Fruit fly (Drosophila melanogaster) whole organism, wandering third instar larva: ENCODE measurements around the gene CG15544.

Experiments used
- Abd-B ChIP-seq: fragments of >200 bp; optimal IDR thresholded peaks from 2 replicates; lab custom pipeline; 2017; ENCODE audit warnings: missing biosample characterization, missing genetic modification characterization
- CG32264 ChIP-seq: fragments of 200-800 bp; sonication (Bioruptor generic); optimal IDR thresholded peaks from 2 replicates; lab custom pipeline; 2016; ENCODE audit warnings: missing biosample characterization, missing genetic modification characterization
- CG9705 ChIP-seq: fragments of 200-800 bp; sonication (Bioruptor generic); optimal IDR thresholded peaks from 2 replicates; lab custom pipeline; 2018; ENCODE audit warnings: missing biosample characterization, mild to moderate bottlenecking, missing genetic modification characterization
- CrebA ChIP-seq: fragments of 200-800 bp; sonication (Bioruptor generic); optimal IDR thresholded peaks from 2 replicates; lab custom pipeline; 2016; ENCODE audit warnings: missing biosample characterization, mild to moderate bottlenecking, missing genetic modification characterization, borderline replicate concordance
- Dfd ChIP-seq: fragments of >200 bp; optimal IDR thresholded peaks from 2 replicates; lab custom pipeline; 2017; ENCODE audit warnings: missing biosample characterization, missing genetic modification characterization
- Dif ChIP-seq: fragments of 200-275, 200-300 bp; sonication (Bioruptor generic); optimal IDR thresholded peaks from 2 replicates; lab custom pipeline; 2018; ENCODE audit warnings: missing biosample characterization, missing genetic modification characterization; ENCODE audit not compliant: partially characterized antibody
- GATAd ChIP-seq: sonication (Bioruptor generic); optimal IDR thresholded peaks from 2 replicates; lab custom pipeline; 2016; ENCODE audit warnings: missing biosample characterization, missing genetic modification characterization
- HLH106 ChIP-seq: fragments of 200-800 bp; optimal IDR thresholded peaks from 3 replicates; lab custom pipeline; 2019; ENCODE audit warnings: missing biosample characterization, mild to moderate bottlenecking, missing genetic modification characterization, moderate library complexity
- Hnf4 ChIP-seq: fragments of 200-800 bp; sonication (Bioruptor generic); optimal IDR thresholded peaks from 2 replicates; lab custom pipeline; 2016; ENCODE audit warnings: missing biosample characterization, mild to moderate bottlenecking, missing genetic modification characterization
- Hr78 ChIP-seq: fragments of >200 bp; optimal IDR thresholded peaks from 2 replicates; lab custom pipeline; 2017; ENCODE audit warnings: missing biosample characterization, missing genetic modification characterization
- Hr83 ChIP-seq: fragments of 200-300 bp; sonication (Bioruptor generic); optimal IDR thresholded peaks from 2 replicates; lab custom pipeline; 2016; ENCODE audit warnings: missing biosample characterization, mild to moderate bottlenecking, missing genetic modification characterization, moderate library complexity; ENCODE audit not compliant: poor library complexity, severe bottlenecking
- Jra ChIP-seq: sonication (Bioruptor generic); optimal IDR thresholded peaks from 2 replicates; lab custom pipeline; 2016; ENCODE audit warnings: missing biosample characterization, missing genetic modification characterization
- Mio ChIP-seq: sonication (Bioruptor generic); optimal IDR thresholded peaks from 2 replicates; lab custom pipeline; 2016; ENCODE audit warnings: missing biosample characterization, missing genetic modification characterization
- Myc ChIP-seq: fragments of >200 bp; optimal IDR thresholded peaks from 2 replicates; lab custom pipeline; 2017
- N ChIP-seq: fragments of >200 bp; optimal IDR thresholded peaks from 2 replicates; lab custom pipeline; 2018; ENCODE audit warnings: missing biosample characterization, missing external identifiers, missing genetic modification characterization
- OdsH ChIP-seq: fragments of 200-800 bp; sonication (Bioruptor generic); optimal IDR thresholded peaks from 2 replicates; lab custom pipeline; 2016; ENCODE audit warnings: missing biosample characterization, mild to moderate bottlenecking, missing genetic modification characterization
- Rel ChIP-seq, 2 experiments: fragments of 200-800 bp; sonication (Bioruptor generic) in 1 of 2; optimal IDR thresholded peaks; 2 replicates in 1 of 2; 3 replicates in 1 of 2; lab custom pipeline; 2016 to 2019; ENCODE audit warnings: mild to moderate bottlenecking in 2 of 2, missing biosample characterization in 2 of 2, missing genetic modification characterization in 2 of 2, moderate library complexity in 1 of 2
- Sp1 ChIP-seq: fragments of 200-800 bp; sonication (Bioruptor generic); optimal IDR thresholded peaks from 3 replicates; lab custom pipeline; 2019; ENCODE audit warnings: missing biosample characterization, mild to moderate bottlenecking, missing genetic modification characterization, moderate library complexity
- Vsx2 ChIP-seq: fragments of 200-300, 225-300 bp; sonication (Bioruptor generic); optimal IDR thresholded peaks from 2 replicates; lab custom pipeline; 2018; ENCODE audit warnings: missing biosample characterization, missing genetic modification characterization; ENCODE audit not compliant: partially characterized antibody
- br ChIP-seq: fragments of 200-800 bp; sonication (Bioruptor generic); optimal IDR thresholded peaks from 2 replicates; lab custom pipeline; 2016; ENCODE audit warnings: missing biosample characterization, missing genetic modification characterization
- brk ChIP-seq: fragments of 200-800 bp; sonication (Bioruptor generic); optimal IDR thresholded peaks from 2 replicates; lab custom pipeline; 2016; ENCODE audit warnings: missing biosample characterization, mild to moderate bottlenecking, missing genetic modification characterization
- dl ChIP-seq, 2 experiments: fragments of 175-275, 200-275 bp in 1 of 2; fragments of 200-275 bp in 1 of 2; sonication (Bioruptor generic); optimal IDR thresholded peaks; lab custom pipeline; 2018; ENCODE audit warnings: mild to moderate bottlenecking in 2 of 2, missing biosample characterization in 2 of 2, missing genetic modification characterization in 2 of 2, moderate library complexity in 2 of 2; ENCODE audit not compliant: partially characterized antibody in 2 of 2, insufficient read depth in 1 of 2
- dmrt93B ChIP-seq: fragments of 200-800 bp; sonication (Bioruptor generic); optimal IDR thresholded peaks from 2 replicates; lab custom pipeline; 2018; ENCODE audit warnings: missing biosample characterization, mild to moderate bottlenecking, missing genetic modification characterization
- dsf ChIP-seq: sonication (Bioruptor generic); optimal IDR thresholded peaks from 2 replicates; lab custom pipeline; 2016; ENCODE audit warnings: missing biosample characterization, missing genetic modification characterization, borderline replicate concordance
- ey ChIP-seq: fragments of 200-800 bp; sonication (Bioruptor generic); optimal IDR thresholded peaks from 2 replicates; lab custom pipeline; 2016; ENCODE audit warnings: missing biosample characterization, missing genetic modification characterization
- foxo ChIP-seq, 2 experiments: fragments of 200-800 bp; sonication (Bioruptor generic); optimal IDR thresholded peaks; 2 replicates in 1 of 2; 3 replicates in 1 of 2; lab custom pipeline; 2016 to 2017; ENCODE audit warnings: missing biosample characterization in 2 of 2, missing genetic modification characterization in 2 of 2
- fru ChIP-seq: fragments of 200-800 bp; sonication (Bioruptor generic); optimal IDR thresholded peaks from 3 replicates; lab custom pipeline; 2016; ENCODE audit warnings: missing biosample characterization, mild to moderate bottlenecking, missing genetic modification characterization
- h ChIP-seq: fragments of 200-800 bp; sonication (Bioruptor generic); optimal IDR thresholded peaks from 3 replicates; lab custom pipeline; 2016; ENCODE audit warnings: missing biosample characterization, mild to moderate bottlenecking, missing genetic modification characterization
- jim ChIP-seq: fragments of 175-275, 200-325 bp; sonication (Bioruptor generic); optimal IDR thresholded peaks from 2 replicates; lab custom pipeline; 2016; ENCODE audit warnings: missing biosample characterization, mild to moderate bottlenecking, missing genetic modification characterization
- lola ChIP-seq: fragments of >200 bp; optimal IDR thresholded peaks from 2 replicates; lab custom pipeline; 2017; ENCODE audit warnings: missing biosample characterization, missing genetic modification characterization
- pan ChIP-seq: fragments of >200 bp; optimal IDR thresholded peaks from 2 replicates; lab custom pipeline; 2017
- psq ChIP-seq: fragments of 200-800 bp; sonication (Bioruptor generic); optimal IDR thresholded peaks from 3 replicates; lab custom pipeline; 2017; ENCODE audit warnings: missing biosample characterization, mild to moderate bottlenecking, missing genetic modification characterization, moderate library complexity
- rgr ChIP-seq: fragments of 200-800 bp; sonication (Bioruptor generic); optimal IDR thresholded peaks from 3 replicates; lab custom pipeline; 2016; ENCODE audit warnings: missing biosample characterization, mild to moderate bottlenecking, missing genetic modification characterization
- sage ChIP-seq: fragments of 200-800 bp; sonication (Bioruptor generic); optimal IDR thresholded peaks from 2 replicates; lab custom pipeline; 2016; ENCODE audit warnings: missing biosample characterization, mild to moderate bottlenecking, missing genetic modification characterization
- sv ChIP-seq: fragments of 200-800 bp; sonication (Bioruptor generic); optimal IDR thresholded peaks from 3 replicates; lab custom pipeline; 2016; ENCODE audit warnings: missing biosample characterization, missing genetic modification characterization
- tai ChIP-seq: sonication (Bioruptor generic); optimal IDR thresholded peaks from 2 replicates; lab custom pipeline; 2016; ENCODE audit warnings: missing biosample characterization, missing genetic modification characterization
- usp ChIP-seq: fragments of >200 bp; optimal IDR thresholded peaks from 2 replicates; lab custom pipeline; 2017; ENCODE audit warnings: missing biosample characterization, missing genetic modification characterization
- woc ChIP-seq: sonication (Bioruptor generic); optimal IDR thresholded peaks from 2 replicates; lab custom pipeline; 2016; ENCODE audit warnings: missing biosample characterization, mild to moderate bottlenecking, missing genetic modification characterization

CG15544 gene

dm6 chr3R:30886850-30887249 lies 59.2 kb downstream of the CG15544 start:
- no peak for TF ChIP-seq Vsx2
- no peak for TF ChIP-seq dsf (GFP tag; lab: Kevin White, UChicago)
- TF ChIP-seq Myc (lab: Kevin White, UChicago), result no peak
- no peak for TF ChIP-seq Mio (GFP tag; lab: Kevin White, UChicago)
- no peak for TF ChIP-seq Hnf4 (GFP tag; lab: Kevin White, UChicago)
- no peak for TF ChIP-seq CG32264 (GFP tag; lab: Kevin White, UChicago)
- no peak for TF ChIP-seq sv
- TF ChIP-seq br, result no peak
- TF ChIP-seq Hr83, result no peak
- no peak for TF ChIP-seq jim (GFP tag; lab: Kevin White, UChicago)
- no peak for TF ChIP-seq dl (GFP tag; optimal IDR thresholded peaks at IDR 0.05; lab: Kevin White, UChicago; ENCODE audit: insufficient read depth in 1 of 2, partially characterized antibody in 2 of 2)
- TF ChIP-seq Jra (GFP tag; lab: Kevin White, UChicago), result no peak
- no peak for TF ChIP-seq pan
- TF ChIP-seq brk (GFP tag; lab: Kevin White, UChicago), result no peak
- no peak for TF ChIP-seq h
- TF ChIP-seq CG9705 (GFP tag; lab: Kevin White, UChicago), result no peak
- TF ChIP-seq rgr (GFP tag; lab: Kevin White, UChicago), result no peak

DNA sequence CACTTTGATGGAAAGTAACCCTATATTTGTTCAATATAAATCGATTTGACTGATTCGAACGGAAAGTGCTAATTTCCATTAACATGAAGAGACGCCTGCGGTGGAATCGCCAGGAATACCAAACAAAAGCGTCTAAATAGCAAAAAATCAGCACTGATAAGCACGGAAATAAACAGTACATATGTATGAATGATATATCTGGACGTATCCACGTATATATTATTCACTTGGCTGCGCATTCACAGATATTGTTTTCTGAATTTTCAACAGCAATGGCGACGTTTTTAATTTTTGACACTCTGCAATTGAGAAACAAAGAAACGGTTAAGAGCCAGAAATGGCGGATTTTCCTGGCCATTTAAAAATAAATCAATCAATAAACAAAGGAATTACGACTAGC lies 59.7 kb downstream of the CG15544 start:
- no peak for TF ChIP-seq Vsx2
- no peak for TF ChIP-seq N (GFP tag; lab: Kevin White, UChicago)
- TF ChIP-seq rgr (GFP tag; lab: Kevin White, UChicago), result no peak
- no peak for TF ChIP-seq CrebA (GFP tag; lab: Kevin White, UChicago)
- no peak for TF ChIP-seq brk (GFP tag; lab: Kevin White, UChicago)
- no peak for TF ChIP-seq sv

dm6 chr3R:30887711-30888549 lies 60.3 kb downstream of the CG15544 start:
- TF ChIP-seq ey (GFP tag; lab: Kevin White, UChicago) (peak; percentile 88), h (peak; percentile 90), GATAd (GFP tag; lab: Kevin White, UChicago) (peak; percentile 24), Abd-B (GFP tag; lab: Kevin White, UChicago) (no peak), lola (GFP tag; lab: Kevin White, UChicago) (no peak), jim (GFP tag; lab: Kevin White, UChicago) (no peak), woc (GFP tag; lab: Kevin White, UChicago) (peak; percentile 70), foxo (GFP tag; optimal IDR thresholded peaks at IDR 0.05; lab: Kevin White, UChicago) (peak; percentile 24 to 89), Mio (GFP tag; lab: Kevin White, UChicago) (peak; percentile 64), dsf (GFP tag; lab: Kevin White, UChicago) (peak; percentile 9), Jra (GFP tag; lab: Kevin White, UChicago) (peak; percentile 47), Dif (GFP tag; lab: Kevin White, UChicago) (no peak), Rel (GFP tag; optimal IDR thresholded peaks at IDR 0.05; lab: Kevin White, UChicago) (peak; percentile 27), Rel (tag; optimal IDR thresholded peaks at IDR 0.05; lab: Kevin White, UChicago) (peak; percentile 41), pan (no peak), CG32264 (GFP tag; lab: Kevin White, UChicago) (peak; percentile 66), CG9705 (GFP tag; lab: Kevin White, UChicago) (peak; percentile 60), HLH106 (peak; percentile 86), Hr83 (peak; percentile 64), Sp1 (GFP tag; lab: Kevin White, UChicago) (peak; percentile 75), Myc (lab: Kevin White, UChicago) (no peak), sv (no peak), brk (GFP tag; lab: Kevin White, UChicago) (no peak), tai (no peak), br (peak; percentile 84), fru (GFP tag; lab: Kevin White, UChicago) (peak; percentile 86), CrebA (GFP tag; lab: Kevin White, UChicago) (no peak), Dfd (GFP tag; lab: Kevin White, UChicago) (no peak), OdsH (GFP tag; lab: Kevin White, UChicago) (peak; percentile 81), N (GFP tag; lab: Kevin White, UChicago) (no peak), Vsx2 (no peak), rgr (GFP tag; lab: Kevin White, UChicago) (peak; percentile 90), dl (GFP tag; optimal IDR thresholded peaks at IDR 0.05; lab: Kevin White, UChicago; ENCODE audit: insufficient read depth in 1 of 2, partially characterized antibody in 2 of 2) (no peak), psq (GFP tag; lab: Kevin White, UChicago) (peak; percentile 63), usp (GFP tag; lab: Kevin White, UChicago) (no peak), sage (GFP tag; lab: Kevin White, UChicago) (peak; percentile 21), dmrt93B (GFP tag; lab: Kevin White, UChicago) (peak; percentile 63), Hr78 (GFP tag; lab: Kevin White, UChicago) (no peak), Hnf4 (GFP tag; lab: Kevin White, UChicago) (peak; percentile 83)
